Fruit fly (Drosophila melanogaster) whole organism, embryonic: ENCODE data around the gene alpha-Man-IIb.

Experiments
- Ada2b ChIP-seq: fragments of 200-800 bp; sonication (Bioruptor generic); IDR thresholded peaks from 2 replicates; pipeline ENCODE4 v1.3.6; 2022; ENCODE audit warnings: missing biosample characterization, missing genetic modification characterization
- BEAF-32 ChIP-seq: fragments of 200-800 bp; sonication (Bioruptor generic); optimal IDR thresholded peaks from 3 replicates; lab custom pipeline; 2017; ENCODE audit warnings: missing biosample characterization, missing genetic modification characterization, mild to moderate bottlenecking, moderate library complexity, missing genetic modification reagents
- CG10431 ChIP-seq: fragments of 200-800 bp; sonication (Bioruptor generic); optimal IDR thresholded peaks from 3 replicates; lab custom pipeline; 2018; ENCODE audit warnings: missing biosample characterization, mild to moderate bottlenecking, missing genetic modification characterization
- CG10462 ChIP-seq: fragments of 200-800 bp; sonication (Bioruptor generic); optimal IDR thresholded peaks from 2 replicates; lab custom pipeline; 2016; ENCODE audit warnings: missing biosample characterization, missing genetic modification characterization
- CG12155 ChIP-seq: fragments of 200-800 bp; sonication (Bioruptor generic); optimal IDR thresholded peaks from 3 replicates; lab custom pipeline; 2016; ENCODE audit warnings: missing biosample characterization, missing genetic modification characterization
- CG1233 ChIP-seq: fragments of 200-800 bp; sonication (Bioruptor generic); optimal IDR thresholded peaks from 4 replicates; lab custom pipeline; 2018; ENCODE audit warnings: missing biosample characterization, mild to moderate bottlenecking, missing genetic modification characterization
- CG12659 ChIP-seq: fragments of 200-800 bp; sonication (Bioruptor generic); optimal IDR thresholded peaks from 3 replicates; lab custom pipeline; 2017; ENCODE audit warnings: mild to moderate bottlenecking, missing biosample characterization, missing genetic modification reagents, missing genetic modification characterization
- CG14667 ChIP-seq: fragments of 200-800 bp; sonication (Bioruptor generic); IDR thresholded peaks from 2 replicates; pipeline ENCODE4 v1.3.6; 2022; ENCODE audit warnings: missing biosample characterization, missing genetic modification characterization
- CG1529 ChIP-seq: fragments of 200-800 bp; sonication (Bioruptor generic); optimal IDR thresholded peaks from 3 replicates; lab custom pipeline; 2018; ENCODE audit warnings: missing biosample characterization, missing genetic modification characterization
- CG15479 ChIP-seq: fragments of 200-800 bp; sonication (Bioruptor generic); optimal IDR thresholded peaks from 3 replicates; lab custom pipeline; 2019; ENCODE audit warnings: missing biosample characterization, mild to moderate bottlenecking, missing genetic modification characterization, moderate library complexity
- CG1647 ChIP-seq: fragments of 200-800 bp; sonication (Bioruptor generic); optimal IDR thresholded peaks from 3 replicates; lab custom pipeline; 2016; ENCODE audit warnings: missing biosample characterization, missing genetic modification characterization
- CG17186 ChIP-seq: fragments of 200-800 bp; sonication (Bioruptor generic); optimal IDR thresholded peaks from 3 replicates; lab custom pipeline; 2017; ENCODE audit warnings: missing biosample characterization, missing genetic modification reagents, missing genetic modification characterization
- CG17361 ChIP-seq: fragments of 200-800 bp; sonication (Bioruptor generic); IDR thresholded peaks from 3 replicates; pipeline ENCODE4 v1.3.6; 2022; ENCODE audit warnings: missing biosample characterization, missing genetic modification characterization
- CG1832 ChIP-seq: fragments of 200-800 bp; sonication (Bioruptor generic); optimal IDR thresholded peaks from 2 replicates; lab custom pipeline; 2017; ENCODE audit warnings: missing biosample characterization, mild to moderate bottlenecking, missing genetic modification characterization, inconsistent platforms
- CG30431 ChIP-seq: fragments of 200-800 bp; sonication (Bioruptor generic); optimal IDR thresholded peaks from 2 replicates; lab custom pipeline; 2017; ENCODE audit warnings: missing biosample characterization, missing genetic modification characterization
- CG34376 ChIP-seq: fragments of 200-800 bp; sonication (Bioruptor generic); optimal IDR thresholded peaks from 2 replicates; lab custom pipeline; 2018; ENCODE audit warnings: missing biosample characterization, mild to moderate bottlenecking, missing genetic modification characterization
- CG6854 ChIP-seq: fragments of 200-800 bp; sonication (Bioruptor generic); optimal IDR thresholded peaks from 3 replicates; lab custom pipeline; 2017; ENCODE audit warnings: missing biosample characterization, mild to moderate bottlenecking, missing genetic modification characterization
- CG7786 ChIP-seq: fragments of 200-800 bp; sonication (Bioruptor generic); optimal IDR thresholded peaks from 2 replicates; lab custom pipeline; 2016; ENCODE audit warnings: missing biosample characterization, missing genetic modification characterization
- CG8359 ChIP-seq: fragments of 200-800 bp; sonication (Bioruptor generic); optimal IDR thresholded peaks from 2 replicates; lab custom pipeline; 2017; ENCODE audit warnings: missing biosample characterization, mild to moderate bottlenecking, missing genetic modification characterization, borderline replicate concordance
- CG9609 ChIP-seq: fragments of 200-800 bp; sonication (Bioruptor generic); optimal IDR thresholded peaks from 3 replicates; lab custom pipeline; 2016; ENCODE audit warnings: missing biosample characterization, missing genetic modification characterization
- CG9797 ChIP-seq: fragments of 200-800 bp; sonication (Bioruptor generic); optimal IDR thresholded peaks from 3 replicates; lab custom pipeline; 2018; ENCODE audit warnings: missing biosample characterization, mild to moderate bottlenecking, missing genetic modification characterization
- Doc3 ChIP-seq: fragments of 200-800 bp; sonication (Bioruptor generic); IDR thresholded peaks from 3 replicates; pipeline ENCODE4 v1.3.6; 2022; ENCODE audit warnings: missing biosample characterization, missing genetic modification characterization; ENCODE audit not compliant: partially characterized antibody
- E2f2 ChIP-seq: fragments of 200-800 bp; sonication (Bioruptor generic); IDR thresholded peaks from 2 replicates; pipeline ENCODE4 v1.3.6; 2022; ENCODE audit warnings: missing biosample characterization, missing genetic modification characterization
- Ets65A ChIP-seq: fragments of 200-800 bp; sonication (Bioruptor generic); peaks from one replicate; lab custom pipeline; 2016; ENCODE audit warnings: missing biosample characterization, missing genetic modification characterization
- Jarid2 ChIP-seq: fragments of 200-800 bp; sonication (Bioruptor generic); optimal IDR thresholded peaks from 3 replicates; lab custom pipeline; 2017; ENCODE audit warnings: mild to moderate bottlenecking, missing biosample characterization, missing genetic modification reagents, missing genetic modification characterization
- Lhr ChIP-seq: fragments of 200-800 bp; sonication (Bioruptor generic); optimal IDR thresholded peaks from 3 replicates; lab custom pipeline; 2017; ENCODE audit warnings: mild to moderate bottlenecking, missing biosample characterization, missing genetic modification reagents, missing genetic modification characterization
- MBD-R2 ChIP-seq: fragments of 200-800 bp; sonication (Bioruptor generic); IDR thresholded peaks from 2 replicates; pipeline ENCODE4 v1.3.6; 2022; ENCODE audit warnings: missing biosample characterization, missing genetic modification characterization
- Max ChIP-seq: fragments of 200-800 bp; sonication (Bioruptor generic); optimal IDR thresholded peaks from 2 replicates; lab custom pipeline; 2016; ENCODE audit warnings: missing biosample characterization, mild to moderate bottlenecking, missing genetic modification characterization
- Meics ChIP-seq: fragments of 200-800 bp; sonication (Bioruptor generic); optimal IDR thresholded peaks from 2 replicates; lab custom pipeline; 2017; ENCODE audit warnings: missing biosample characterization, mild to moderate bottlenecking, missing genetic modification characterization
- Nf-YB ChIP-seq: fragments of 200-800 bp; sonication (Bioruptor generic); optimal IDR thresholded peaks from 3 replicates; lab custom pipeline; 2019; ENCODE audit warnings: missing biosample characterization, mild to moderate bottlenecking, missing genetic modification characterization, moderate library complexity
- Pdp1 ChIP-seq, 2 experiments: fragments of 200-800 bp; sonication (Bioruptor generic); optimal IDR thresholded peaks; 3 replicates each; lab custom pipeline; 2016; ENCODE audit warnings: missing biosample characterization in 2 of 2, missing genetic modification characterization in 2 of 2, mild to moderate bottlenecking in 1 of 2, moderate library complexity in 1 of 2
- Rx ChIP-seq: fragments of 200-800 bp; sonication (Bioruptor generic); IDR thresholded peaks from 2 replicates; pipeline ENCODE4 v1.3.6; 2022; ENCODE audit warnings: missing biosample characterization, missing genetic modification characterization
- Sin3A ChIP-seq: fragments of >200 bp; optimal IDR thresholded peaks from 2 replicates; lab custom pipeline; 2018
- Stat92E ChIP-seq, 3 experiments: fragments of >200 bp in 2 of 3; fragments of 200-800 bp in 1 of 3; sonication (Bioruptor generic) in 1 of 3; optimal IDR thresholded peaks; 2 replicates each; lab custom pipeline; 2017 to 2019; ENCODE audit warnings: missing biosample characterization in 3 of 3, missing genetic modification characterization in 3 of 3, mild to moderate bottlenecking in 1 of 3, moderate library complexity in 1 of 3
- Trl ChIP-seq, 3 experiments: fragments of >200 bp in 2 of 3; fragments of 200-800 bp in 1 of 3; sonication (Bioruptor generic) in 1 of 3; optimal IDR thresholded peaks; 2 replicates in 1 of 3; 3 replicates in 2 of 3; lab custom pipeline; 2016 to 2017; ENCODE audit warnings: missing biosample characterization in 1 of 3, missing genetic modification characterization in 1 of 3
- Xbp1 ChIP-seq: fragments of 200-800 bp; sonication (Bioruptor generic); optimal IDR thresholded peaks from 3 replicates; lab custom pipeline; 2016; ENCODE audit warnings: missing biosample characterization, mild to moderate bottlenecking, missing genetic modification characterization
- ac ChIP-seq: fragments of 200-800 bp; sonication (Bioruptor generic); optimal IDR thresholded peaks from 3 replicates; lab custom pipeline; 2017; ENCODE audit warnings: missing biosample characterization, mild to moderate bottlenecking, missing genetic modification characterization
- al ChIP-seq: fragments of 200-800 bp; sonication (Bioruptor generic); IDR thresholded peaks from 2 replicates; pipeline ENCODE4 v1.3.6; 2022; ENCODE audit warnings: missing biosample characterization, missing genetic modification characterization
- crp ChIP-seq, 2 experiments: fragments of 200-800 bp; sonication (Bioruptor generic); optimal IDR thresholded peaks; 2 replicates in 1 of 2; 3 replicates in 1 of 2; lab custom pipeline; 2017; ENCODE audit warnings: missing biosample characterization in 2 of 2, missing genetic modification characterization in 2 of 2, mild to moderate bottlenecking in 1 of 2, moderate library complexity in 1 of 2
- dm ChIP-seq: fragments of 200-800 bp; sonication (Bioruptor generic); optimal IDR thresholded peaks from 3 replicates; lab custom pipeline; 2016; ENCODE audit warnings: missing biosample characterization, missing genetic modification characterization
- fd64A ChIP-seq: fragments of 200-800 bp; sonication (Bioruptor generic); optimal IDR thresholded peaks from 3 replicates; lab custom pipeline; 2018; ENCODE audit warnings: missing biosample characterization, mild to moderate bottlenecking, missing genetic modification characterization
- ftz-f1 ChIP-seq: fragments of 200-800 bp; sonication (Bioruptor generic); optimal IDR thresholded peaks from 2 replicates; lab custom pipeline; 2016; ENCODE audit warnings: missing biosample characterization, missing genetic modification characterization
- ham ChIP-seq: fragments of 200-800 bp; sonication (Bioruptor generic); IDR thresholded peaks from 2 replicates; pipeline ENCODE4 v1.3.6; 2022; ENCODE audit warnings: missing biosample characterization, missing genetic modification characterization
- insv ChIP-seq, 2 experiments: fragments of 200-800 bp; sonication (Bioruptor generic); optimal IDR thresholded peaks; 3 replicates each; lab custom pipeline; 2016 to 2018; ENCODE audit warnings: missing biosample characterization in 2 of 2, missing genetic modification characterization in 2 of 2
- mld ChIP-seq: fragments of 200-800 bp; sonication (Bioruptor generic); IDR thresholded peaks from 3 replicates; pipeline ENCODE4 v1.3.6; 2022; ENCODE audit warnings: missing biosample characterization, missing genetic modification characterization; ENCODE audit not compliant: partially characterized antibody
- nerfin-2 ChIP-seq: fragments of 200-800 bp; sonication (Bioruptor generic); IDR thresholded peaks from 2 replicates; pipeline ENCODE4 v1.3.6; 2022; ENCODE audit warnings: missing biosample characterization, missing genetic modification characterization; ENCODE audit not compliant: partially characterized antibody
- slp2 ChIP-seq: fragments of 200-800 bp; sonication (Bioruptor generic); optimal IDR thresholded peaks from 2 replicates; lab custom pipeline; 2016; ENCODE audit warnings: missing biosample characterization, missing genetic modification characterization
- ttk ChIP-seq: fragments of 200-800 bp; sonication (Bioruptor generic); IDR thresholded peaks from 2 replicates; pipeline ENCODE4 v2.1.2; 2022; ENCODE audit warnings: missing biosample characterization, missing genetic modification characterization

The alpha-Man-IIb gene

dm6 chr3R:15851912-15852311 is 47.9 kb downstream of the alpha-Man-IIb start:
- TF ChIP-seq fd64A (GFP tag; lab: Kevin White, UChicago) (no peak), dm (GFP tag; lab: Kevin White, UChicago) (no peak), Ada2b (GFP tag; lab: Robert Waterston, UW) (no peak), ham (GFP tag; lab: Robert Waterston, UW) (0 out of 2 replicates have a peak, but pooled peaks have one; percentile 12), CG30431 (GFP tag; lab: Kevin White, UChicago) (no peak), CG9609 (GFP tag; lab: Kevin White, UChicago) (no peak), CG6854 (GFP tag; lab: Kevin White, UChicago) (no peak), CG1832 (GFP tag; lab: Kevin White, UChicago) (peak; percentile 24), Trl (optimal IDR thresholded peaks at IDR 0.05; lab: Kevin White, UChicago) (peak; percentile 4 to 14), Trl (GFP tag; optimal IDR thresholded peaks at IDR 0.05; lab: Kevin White, UChicago) (no peak), Meics (GFP tag; lab: Kevin White, UChicago) (no peak), CG7786 (GFP tag; lab: Kevin White, UChicago) (no peak), Doc3 (GFP tag; lab: Robert Waterston, UW) (no peak), CG1647 (GFP tag; lab: Kevin White, UChicago) (no peak), Max (no peak), Xbp1 (GFP tag; lab: Kevin White, UChicago) (no peak), CG14667 (GFP tag; lab: Robert Waterston, UW) (no peak), nerfin-2 (no peak), CG15479 (GFP tag; lab: Kevin White, UChicago) (peak; percentile 16), slp2 (GFP tag; lab: Kevin White, UChicago) (no peak), CG12155 (GFP tag; lab: Kevin White, UChicago) (no peak), mld (no peak), BEAF-32 (GFP tag; lab: Kevin White, UChicago) (no peak), CG17361 (GFP tag; lab: Robert Waterston, UW) (no peak), CG34376 (peak; percentile 89)

DNA sequence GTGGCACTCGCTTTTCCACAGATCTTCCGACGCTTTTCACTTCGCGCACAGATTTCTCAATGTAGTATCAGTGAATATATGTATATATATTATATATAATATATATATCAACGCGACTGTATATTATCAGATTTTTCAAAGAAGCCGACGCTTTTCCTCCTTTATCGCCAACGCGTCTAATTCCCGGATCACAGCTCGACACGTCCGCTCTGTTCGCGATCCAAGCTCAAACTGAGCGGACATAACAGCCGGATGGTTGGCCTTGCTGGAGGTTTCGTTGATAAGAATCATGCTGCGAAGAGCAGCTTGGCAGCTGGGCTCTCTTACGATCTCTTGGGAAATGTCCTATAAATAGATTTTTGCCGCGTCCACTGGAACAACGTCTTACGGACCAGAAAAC is 49.3 kb downstream of the alpha-Man-IIb start, which contains the start of gene cv-d:
Gene cv-d, minus strand, starts transcription at position 235 of the 400 bp plus-strand sequence.
- TF ChIP-seq Ets65A (GFP tag; lab: Kevin White, UChicago) (peak; percentile 34), Jarid2 (peak; percentile 25), CG1233 (GFP tag; lab: Kevin White, UChicago) (no peak), ftz-f1 (GFP tag; lab: Kevin White, UChicago) (peak; percentile 6), CG34376 (peak; percentile 29), CG10462 (GFP tag; lab: Kevin White, UChicago) (no peak), Pdp1 (GFP tag; optimal IDR thresholded peaks at IDR 0.05; lab: Kevin White, UChicago) (no peak), CG17186 (GFP tag; lab: Kevin White, UChicago) (no peak)

- TF ChIP-seq CG9797 (GFP tag; lab: Kevin White, UChicago) = peak; percentile 92
- no peak for TF ChIP-seq ttk (GFP tag; lab: Robert Waterston, UW)
- TF ChIP-seq ac (GFP tag; lab: Kevin White, UChicago) = no peak
- TF ChIP-seq al (GFP tag; lab: Robert Waterston, UW) = no peak
- TF ChIP-seq CG8359 (GFP tag; lab: Kevin White, UChicago) = no peak
- peak; percentile 34 for TF ChIP-seq Nf-YB (GFP tag; lab: Kevin White, UChicago)
- TF ChIP-seq MBD-R2 = peak; percentile 61; the same call in 1 of the 2 replicates
- peak; percentile 52 for TF ChIP-seq Lhr (GFP tag; lab: Kevin White, UChicago)
- TF ChIP-seq CG10431 (GFP tag; lab: Kevin White, UChicago) = no peak
- TF ChIP-seq Sin3A (lab: Kevin White, UChicago) = peak; percentile 85
- TF ChIP-seq E2f2 (GFP tag; lab: Robert Waterston, UW) = peak; percentile 97
- TF ChIP-seq Stat92E (GFP tag; optimal IDR thresholded peaks at IDR 0.05; lab: Kevin White, UChicago) = peak in 1 of 3 experiments; percentile 29
- TF ChIP-seq CG1529 (GFP tag; lab: Kevin White, UChicago) = no peak
- no peak for TF ChIP-seq Rx (GFP tag; lab: Robert Waterston, UW)
- peak; percentile 54 for TF ChIP-seq CG12659 (GFP tag; lab: Kevin White, UChicago)
- peak in 1 of 2 experiments; percentile 32 for TF ChIP-seq crp (GFP tag; optimal IDR thresholded peaks at IDR 0.05; lab: Kevin White, UChicago)
- TF ChIP-seq insv (GFP tag; optimal IDR thresholded peaks at IDR 0.05; lab: Kevin White, UChicago) = peak; percentile 95 to 99
Measured at dm6 chr3R:15857189-15857767, 53.2 kb downstream of the alpha-Man-IIb start, which contains the start of gene Hmt-1. TSS of gene Hmt-1 (minus strand) at chr3R:15857470.
